Fruit fly (Drosophila melanogaster) S2 (cell line): ENCODE data around the gene Arl2.

ENCODE experiments used
- CG8478 ChIP-seq: fragments of >200 bp; optimal IDR thresholded peaks from 2 replicates; lab custom pipeline; 2018
- CTCF ChIP-seq, 2 experiments: fragments of >200 bp; optimal IDR thresholded peaks; 2 replicates each; lab custom pipeline; 2018

DNA sequence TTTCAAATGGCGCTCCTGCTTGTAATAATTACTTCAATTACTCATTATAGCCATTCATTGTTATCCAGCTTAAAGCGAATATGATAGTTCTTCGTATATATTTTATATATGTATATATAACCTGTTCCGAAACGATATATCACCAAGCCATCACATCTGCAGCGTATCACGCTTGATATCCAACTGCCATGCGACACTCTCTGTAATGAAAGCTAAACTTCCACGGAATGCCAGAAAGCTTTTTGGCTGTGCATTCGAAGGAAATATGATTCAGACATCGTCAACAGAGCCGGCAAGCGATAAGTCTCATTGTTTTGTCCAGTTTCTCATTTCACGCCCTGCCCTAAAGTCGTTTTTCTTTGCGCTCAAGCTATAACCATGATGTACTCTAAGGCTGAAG lies 17.1 kb downstream of the Arl2 start:
- TF ChIP-seq CG8478 (lab: Kevin White, UChicago) (no peak), CTCF (optimal IDR thresholded peaks at IDR 0.05; lab: Kevin White, UChicago) (no peak)
